Worm (Caenorhabditis elegans) whole organism, L4 larva: ENCODE results near the gene wah-1.
A peak's percentile ranks its signal among the peaks of the same experiment; 100 is the strongest.

Experiments used
- F10B5.3 ChIP-seq: sonication (generic microtip); optimal IDR thresholded peaks from 2 replicates; lab custom pipeline; 2016; ENCODE audit warnings: mild to moderate bottlenecking, missing genetic modification characterization, missing compliant biosample characterization
- F26F4.8 ChIP-seq: fragments of 200-800 bp; sonication (Bioruptor generic); conservative IDR thresholded peaks from 2 replicates; pipeline ENCODE4 v1.3.6; 2022; ENCODE audit warnings: missing genetic modification characterization, missing compliant biosample characterization
- Y5F2A.4 ChIP-seq: fragments of 200-800 bp; sonication (Bioruptor generic); optimal IDR thresholded peaks from 2 replicates; lab custom pipeline; 2018; ENCODE audit warnings: mild to moderate bottlenecking, missing genetic modification characterization, missing compliant biosample characterization
- Y75B8A.6 ChIP-seq: fragments of 200-800 bp; sonication (Bioruptor generic); IDR thresholded peaks from 2 replicates; pipeline ENCODE4 v1.3.6; 2022; ENCODE audit warnings: missing genetic modification reagents, missing genetic modification characterization, missing compliant biosample characterization
- arid-1 ChIP-seq: fragments of 200-800 bp; sonication (Bioruptor generic); conservative IDR thresholded peaks from 2 replicates; pipeline ENCODE4 v1.3.6; 2022; ENCODE audit warnings: missing genetic modification reagents, missing genetic modification characterization, missing compliant biosample characterization
- ceh-28 ChIP-seq: fragments of 150-350 bp; optimal IDR thresholded peaks from 2 replicates; lab custom pipeline; 2014; ENCODE audit warnings: missing biosample characterization, missing genetic modification reagents, missing genetic modification characterization
- ceh-32 ChIP-seq: sonication (generic microtip); optimal IDR thresholded peaks from 2 replicates; lab custom pipeline; 2016; ENCODE audit warnings: mild to moderate bottlenecking, missing genetic modification characterization, missing compliant biosample characterization; ENCODE audit not compliant: poor library complexity
- ceh-62 ChIP-seq: sonication (generic microtip); optimal IDR thresholded peaks from 2 replicates; lab custom pipeline; 2017; ENCODE audit warnings: missing biosample characterization, missing genetic modification characterization
- ctbp-1 ChIP-seq: fragments of 200-800 bp; sonication (Bioruptor generic); IDR thresholded peaks from 2 replicates; pipeline ENCODE4 v1.3.6; 2022; ENCODE audit warnings: missing genetic modification reagents, missing genetic modification characterization, missing compliant biosample characterization
- daf-16 ChIP-seq, 3 experiments: sonication (generic microtip); optimal IDR thresholded peaks; 2 replicates each; lab custom pipeline; 2016 to 2017; ENCODE audit warnings: missing genetic modification characterization in 3 of 3, missing genetic modification reagents in 3 of 3, mild to moderate bottlenecking in 2 of 3, missing compliant biosample characterization in 2 of 3, missing biosample characterization in 1 of 3, moderate library complexity in 1 of 3
- daf-19 ChIP-seq: fragments of 200-800 bp; sonication (Bioruptor generic); conservative IDR thresholded peaks from 2 replicates; pipeline ENCODE4 v1.3.6; 2022; ENCODE audit warnings: missing genetic modification characterization, missing compliant biosample characterization
- dpl-1 ChIP-seq: fragments of 150-350 bp; optimal IDR thresholded peaks from 2 replicates; lab custom pipeline; 2014; ENCODE audit warnings: missing biosample characterization, missing genetic modification reagents, missing genetic modification characterization
- egl-27 ChIP-seq: sonication (generic microtip); optimal IDR thresholded peaks from 3 replicates; lab custom pipeline; 2017; ENCODE audit warnings: missing biosample characterization, missing genetic modification reagents, missing genetic modification characterization
- hif-1 ChIP-seq, 2 experiments: sonication (generic microtip); optimal IDR thresholded peaks; 2 replicates each; lab custom pipeline; 2016 to 2017; ENCODE audit warnings: missing compliant biosample characterization in 2 of 2, missing genetic modification characterization in 2 of 2, missing genetic modification reagents in 2 of 2, missing genotype in 2 of 2, mild to moderate bottlenecking in 1 of 2
- hlh-11 ChIP-seq: fragments of 200-800 bp; sonication (Bioruptor generic); optimal IDR thresholded peaks from 2 replicates; lab custom pipeline; 2018; ENCODE audit warnings: mild to moderate bottlenecking, missing genetic modification characterization, missing compliant biosample characterization
- hmg-1.1 ChIP-seq: fragments of 200-800 bp; sonication (Bioruptor generic); IDR thresholded peaks from 2 replicates; pipeline ENCODE4 v1.3.6; 2022; ENCODE audit warnings: missing genetic modification reagents, missing genetic modification characterization, missing compliant biosample characterization
- jun-1 ChIP-seq: fragments of 150-350 bp; optimal IDR thresholded peaks from 2 replicates; lab custom pipeline; 2014; ENCODE audit warnings: missing biosample characterization, missing genetic modification reagents, missing genetic modification characterization
- lin-29 ChIP-seq: fragments of 200-800 bp; sonication (Bioruptor generic); IDR thresholded peaks from 2 replicates; pipeline ENCODE4 v1.3.6; 2022; ENCODE audit warnings: missing genetic modification reagents, missing genetic modification characterization, missing compliant biosample characterization
- lin-38 ChIP-seq: fragments of 200-800 bp; sonication (Bioruptor generic); IDR thresholded peaks from 2 replicates; pipeline ENCODE4 v1.3.6; 2022; ENCODE audit warnings: missing genetic modification reagents, missing genetic modification characterization, missing compliant biosample characterization
- mdl-1 ChIP-seq, 2 experiments: fragments of 150-350 bp in 1 of 2; sonication (generic microtip) in 1 of 2; optimal IDR thresholded peaks; 2 replicates each; lab custom pipeline; 2014 to 2017; ENCODE audit warnings: missing biosample characterization in 2 of 2, missing genetic modification characterization in 2 of 2
- mdt-29 ChIP-seq: fragments of 200-800 bp; sonication (Bioruptor generic); IDR thresholded peaks from 2 replicates; pipeline ENCODE4 v1.3.6; 2022; ENCODE audit warnings: missing genetic modification reagents, missing genetic modification characterization, missing compliant biosample characterization
- mep-1 ChIP-seq: fragments of 150-350 bp; sonication (generic microtip); optimal IDR thresholded peaks from 3 replicates; lab custom pipeline; 2014; ENCODE audit warnings: missing biosample characterization, missing genetic modification characterization
- mxl-3 ChIP-seq: fragments of 200-800 bp; sonication (Bioruptor generic); optimal IDR thresholded peaks from 2 replicates; lab custom pipeline; 2018; ENCODE audit warnings: mild to moderate bottlenecking, missing genetic modification characterization, missing compliant biosample characterization
- nhr-10 ChIP-seq: fragments of 150-350 bp; optimal IDR thresholded peaks from 2 replicates; lab custom pipeline; 2014; ENCODE audit warnings: missing biosample characterization, missing genetic modification characterization
- nhr-102 ChIP-seq: sonication (generic microtip); optimal IDR thresholded peaks from 2 replicates; lab custom pipeline; 2016; ENCODE audit warnings: mild to moderate bottlenecking, missing genetic modification characterization, moderate library complexity, missing compliant biosample characterization
- nhr-11 ChIP-seq: fragments of 150-350 bp; optimal IDR thresholded peaks from 2 replicates; lab custom pipeline; 2014; ENCODE audit warnings: missing biosample characterization, missing genetic modification characterization
- nhr-111 ChIP-seq: fragments of 200-800 bp; sonication (Bioruptor generic); optimal IDR thresholded peaks from 2 replicates; lab custom pipeline; 2018; ENCODE audit warnings: mild to moderate bottlenecking, missing genetic modification characterization, missing compliant biosample characterization
- nhr-25 ChIP-seq: sonication (generic microtip); optimal IDR thresholded peaks from 2 replicates; lab custom pipeline; 2017; ENCODE audit warnings: missing genetic modification characterization, mild to moderate bottlenecking, missing compliant biosample characterization, antibody characterized with exemption, moderate library complexity, borderline replicate concordance; ENCODE audit not compliant: insufficient read depth
- nhr-28 ChIP-seq: fragments of 150-350 bp; optimal IDR thresholded peaks from 2 replicates; lab custom pipeline; 2014; ENCODE audit warnings: missing biosample characterization, missing genetic modification characterization
- nhr-42 ChIP-seq: fragments of 200-800 bp; sonication (Bioruptor generic); IDR thresholded peaks from 2 replicates; pipeline ENCODE4 v1.3.6; 2022; ENCODE audit warnings: missing genetic modification characterization, missing compliant biosample characterization
- nhr-48 ChIP-seq: sonication (generic microtip); optimal IDR thresholded peaks from 2 replicates; lab custom pipeline; 2016; ENCODE audit warnings: mild to moderate bottlenecking, missing genetic modification characterization, missing compliant biosample characterization
- nhr-6 ChIP-seq: fragments of 150-350 bp; optimal IDR thresholded peaks from 2 replicates; lab custom pipeline; 2014; ENCODE audit warnings: missing biosample characterization, missing genetic modification characterization
- nhr-76 ChIP-seq: fragments of 150-350 bp; optimal IDR thresholded peaks from 2 replicates; lab custom pipeline; 2014; ENCODE audit warnings: missing biosample characterization, missing genetic modification characterization
- nhr-77 ChIP-seq: fragments of 150-350 bp; optimal IDR thresholded peaks from 2 replicates; lab custom pipeline; 2014; ENCODE audit warnings: missing biosample characterization, missing genetic modification characterization
- pha-4 ChIP-seq, 2 experiments: fragments of 150-350 bp in 1 of 2; fragments of 200-800 bp in 1 of 2; sonication (Bioruptor generic) in 1 of 2; IDR thresholded peaks in 1 of 2; optimal IDR thresholded peaks in 1 of 2; 2 replicates each; pipeline versions ENCODE4 v1.3.6 to Lab custom; 2014 to 2022; ENCODE audit warnings: missing genetic modification characterization in 2 of 2, missing genetic modification reagents in 2 of 2, missing biosample characterization in 1 of 2, missing compliant biosample characterization in 1 of 2
- php-3 ChIP-seq: fragments of 200-800 bp; sonication (Bioruptor generic); IDR thresholded peaks from 2 replicates; pipeline ENCODE4 v1.3.6; 2022; ENCODE audit warnings: missing genetic modification reagents, missing genetic modification characterization, missing compliant biosample characterization
- pqm-1 ChIP-seq: sonication (generic microtip); optimal IDR thresholded peaks from 2 replicates; lab custom pipeline; 2017; ENCODE audit warnings: missing biosample characterization, missing genetic modification characterization
- spr-3 ChIP-seq: fragments of 200-800 bp; sonication (Bioruptor generic); optimal IDR thresholded peaks from 2 replicates; lab custom pipeline; 2018; ENCODE audit warnings: mild to moderate bottlenecking, missing genetic modification characterization, missing compliant biosample characterization
- tag-97 ChIP-seq: fragments of 200-800 bp; sonication (Bioruptor generic); IDR thresholded peaks from 2 replicates; pipeline ENCODE4 v1.3.6; 2022; ENCODE audit warnings: missing genetic modification characterization, missing compliant biosample characterization
- tra-1 ChIP-seq: fragments of 200-800 bp; sonication (Bioruptor generic); IDR thresholded peaks from 2 replicates; pipeline ENCODE4 v1.3.6; 2022; ENCODE audit warnings: missing genetic modification reagents, missing genetic modification characterization, missing compliant biosample characterization
- unc-130 ChIP-seq: sonication (generic microtip); optimal IDR thresholded peaks from 2 replicates; lab custom pipeline; 2016; ENCODE audit warnings: missing genetic modification reagents, missing genetic modification characterization, missing compliant biosample characterization
- unc-62 ChIP-seq, 3 experiments: fragments of 150-350 bp in 1 of 3; sonication (generic microtip); optimal IDR thresholded peaks in 2 of 3; peaks in 1 of 3; 1 replicate in 1 of 3; 2 replicates in 2 of 3; lab custom pipeline; 2014 to 2017; ENCODE audit warnings: missing biosample characterization in 3 of 3, missing genetic modification characterization in 3 of 3, missing genetic modification reagents in 3 of 3, missing genotype in 1 of 3
- zag-1 ChIP-seq: fragments of 150-350 bp; optimal IDR thresholded peaks from 2 replicates; lab custom pipeline; 2014; ENCODE audit warnings: missing biosample characterization, missing genetic modification characterization
- zip-11 ChIP-seq: fragments of 200-800 bp; sonication (Bioruptor generic); IDR thresholded peaks from 2 replicates; pipeline ENCODE4 v1.3.6; 2022; ENCODE audit warnings: missing genetic modification characterization, missing compliant biosample characterization

The wah-1 gene

DNA sequence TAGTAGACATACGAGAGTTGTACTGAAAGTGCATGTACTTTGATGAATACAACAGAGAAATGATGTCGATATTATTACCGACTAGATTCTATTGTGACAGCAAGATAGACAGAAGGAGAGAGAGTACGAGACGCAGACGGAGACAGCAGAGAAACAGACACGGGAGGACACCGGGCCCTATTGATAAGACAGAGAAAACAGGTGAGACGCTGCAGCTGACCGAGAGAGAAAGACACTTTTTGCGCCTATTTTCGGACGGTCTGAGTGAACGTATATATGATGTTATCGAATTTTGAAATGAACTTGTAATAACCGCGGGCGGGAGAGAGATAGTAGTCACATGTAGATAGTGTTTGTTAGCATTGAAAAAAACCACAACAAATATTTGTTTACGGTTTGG, 13.3 kb downstream of the wah-1 start (continued):
- no peak for TF ChIP-seq lin-29 (GFP tag; lab: Robert Waterston, UW)
- TF ChIP-seq mep-1 (tag; lab: Kevin White, UChicago) = peak; percentile 56
- no peak for TF ChIP-seq Y75B8A.6 (GFP tag; lab: Robert Waterston, UW)
- peak; percentile 74 for TF ChIP-seq nhr-77 (tag; lab: Kevin White, UChicago)
- peak; percentile 25 for TF ChIP-seq jun-1 (tag; lab: Kevin White, UChicago)
- TF ChIP-seq spr-3 = no peak
- peak; percentile 23 for TF ChIP-seq lin-38 (GFP tag; lab: Robert Waterston, UW)
- TF ChIP-seq mdl-1 (tag; optimal IDR thresholded peaks at IDR 0.05; lab: Kevin White, UChicago) = peak in 1 of 2 experiments; percentile 76
- peak in 1 of 2 experiments; percentile 86 for TF ChIP-seq hif-1 (tag; optimal IDR thresholded peaks at IDR 0.05; lab: Kevin White, UChicago)
- TF ChIP-seq hlh-11 (tag; lab: Kevin White, UChicago) = peak; percentile 97
- TF ChIP-seq pha-4 (GFP tag; IDR thresholded peaks at IDR 0.05; lab: Robert Waterston, UW) = no peak; the same call in 1 of the 2 replicates
- TF ChIP-seq pha-4 (tag; optimal IDR thresholded peaks at IDR 0.05; lab: Kevin White, UChicago) = peak; percentile 19
- peak; percentile 95 for TF ChIP-seq nhr-28
- no peak for TF ChIP-seq zag-1 (tag; lab: Kevin White, UChicago)
- no peak for TF ChIP-seq php-3
- TF ChIP-seq ceh-62 (tag; lab: Kevin White, UChicago) = no peak
- TF ChIP-seq ctbp-1 (GFP tag; lab: Robert Waterston, UW) = no peak
- TF ChIP-seq egl-27 (tag; lab: Kevin White, UChicago) = no peak
- no peak for TF ChIP-seq mdt-29 (GFP tag; lab: Robert Waterston, UW)
- no peak for TF ChIP-seq ceh-32
- TF ChIP-seq F10B5.3 = no peak
- TF ChIP-seq unc-130 (GFP tag; lab: Kevin White, UChicago) = no peak
- peak; percentile 59 for TF ChIP-seq nhr-10 (tag; lab: Kevin White, UChicago)
- peak; percentile 55 to 58 for TF ChIP-seq unc-62 (GFP tag; optimal IDR thresholded peaks at IDR 0.05 in 1 of 2; lab: Kevin White, UChicago)
- TF ChIP-seq unc-62 (tag; optimal IDR thresholded peaks at IDR 0.05; lab: Kevin White, UChicago) = no peak
- TF ChIP-seq tag-97 (GFP tag; lab: Robert Waterston, UW) = no peak
- TF ChIP-seq nhr-42 = 0 out of 2 replicates have a peak, but pooled peaks have one; percentile 19
- no peak for TF ChIP-seq zip-11 (GFP tag; lab: Robert Waterston, UW)
- TF ChIP-seq nhr-6 = peak; percentile 36
- TF ChIP-seq pqm-1 (tag; lab: Kevin White, UChicago) = peak; percentile 75
- TF ChIP-seq nhr-25 (tag; lab: Kevin White, UChicago) = no peak
- TF ChIP-seq nhr-11 (tag; lab: Kevin White, UChicago) = peak; percentile 38
- TF ChIP-seq nhr-102 = peak; percentile 70
- TF ChIP-seq nhr-111 (GFP tag; lab: Kevin White, UChicago) = no peak
- no peak for TF ChIP-seq daf-16 (GFP tag; optimal IDR thresholded peaks at IDR 0.05; lab: Kevin White, UChicago)
- TF ChIP-seq daf-16 (tag; optimal IDR thresholded peaks at IDR 0.05; lab: Kevin White, UChicago) = peak; percentile 99
- TF ChIP-seq daf-19 = no peak
- TF ChIP-seq Y5F2A.4 (GFP tag; lab: Kevin White, UChicago) = no peak
- peak; percentile 12 for TF ChIP-seq dpl-1 (GFP tag; lab: Kevin White, UChicago)
- peak; percentile 20; the same call in 1 of the 2 replicates for TF ChIP-seq hmg-1.1 (GFP tag; lab: Robert Waterston, UW)
- TF ChIP-seq arid-1 (GFP tag; lab: Robert Waterston, UW) = no peak
- no peak for TF ChIP-seq F26F4.8 (GFP tag; lab: Robert Waterston, UW)
- peak; percentile 92 for TF ChIP-seq nhr-48
- no peak for TF ChIP-seq ceh-28 (tag; lab: Kevin White, UChicago)
- TF ChIP-seq nhr-76 = no peak
- peak; percentile 70; the same call in 1 of the 2 replicates for TF ChIP-seq tra-1 (GFP tag; lab: Robert Waterston, UW)
- TF ChIP-seq mxl-3 (GFP tag; lab: Kevin White, UChicago) = peak; percentile 81
